Fruit fly (Drosophila melanogaster) whole organism, embryonic: ENCODE results near the gene Cyp4g15.

Source experiments
- Atf6 ChIP-seq: fragments of 200-800 bp; sonication (Bioruptor generic); IDR thresholded peaks from 2 replicates; pipeline ENCODE4 v1.3.6; 2022; ENCODE audit warnings: missing biosample characterization, missing genetic modification characterization
- CG10147 ChIP-seq: fragments of 200-800 bp; sonication (Bioruptor generic); optimal IDR thresholded peaks from 2 replicates; lab custom pipeline; 2019; ENCODE audit warnings: missing biosample characterization, mild to moderate bottlenecking, missing genetic modification characterization, moderate library complexity
- CG10654 ChIP-seq: fragments of 200-800 bp; sonication (Bioruptor generic); optimal IDR thresholded peaks from 2 replicates; lab custom pipeline; 2016; ENCODE audit warnings: missing biosample characterization, missing genetic modification characterization
- CG10979 ChIP-seq: fragments of 200-800 bp; sonication (Bioruptor generic); optimal IDR thresholded peaks from 2 replicates; lab custom pipeline; 2018; ENCODE audit warnings: missing biosample characterization, mild to moderate bottlenecking, missing genetic modification characterization, moderate library complexity
- CG12659 ChIP-seq: fragments of 200-800 bp; sonication (Bioruptor generic); optimal IDR thresholded peaks from 3 replicates; lab custom pipeline; 2017; ENCODE audit warnings: mild to moderate bottlenecking, missing biosample characterization, missing genetic modification reagents, missing genetic modification characterization
- CG14441 ChIP-seq: fragments of 200-800 bp; sonication (Bioruptor generic); IDR thresholded peaks from 2 replicates; pipeline ENCODE4 v1.3.6; 2022; ENCODE audit warnings: missing biosample characterization, missing genetic modification characterization
- CG15011 ChIP-seq: fragments of 200-800 bp; sonication (Bioruptor generic); optimal IDR thresholded peaks from 3 replicates; lab custom pipeline; 2018; ENCODE audit warnings: missing biosample characterization, mild to moderate bottlenecking, missing genetic modification characterization
- CG15073 ChIP-seq: fragments of 200-800 bp; sonication (Bioruptor generic); optimal IDR thresholded peaks from 2 replicates; lab custom pipeline; 2016; ENCODE audit warnings: missing biosample characterization, missing genetic modification characterization
- CG15601 ChIP-seq: fragments of 200-800 bp; sonication (Bioruptor generic); optimal IDR thresholded peaks from 3 replicates; lab custom pipeline; 2019; ENCODE audit warnings: missing biosample characterization, mild to moderate bottlenecking, missing genetic modification characterization, moderate library complexity
- CG16779 ChIP-seq: fragments of 200-800 bp; sonication (Bioruptor generic); IDR thresholded peaks from 2 replicates; pipeline ENCODE4 v1.3.6; 2022; ENCODE audit warnings: missing biosample characterization, missing genetic modification characterization
- CG17328 ChIP-seq: fragments of 200-800 bp; sonication (Bioruptor generic); IDR thresholded peaks from 2 replicates; pipeline ENCODE4 v1.3.6; 2022; ENCODE audit warnings: missing biosample characterization, missing genetic modification characterization
- CG1792 ChIP-seq: fragments of 200-800 bp; sonication (Bioruptor generic); optimal IDR thresholded peaks from 2 replicates; lab custom pipeline; 2016; ENCODE audit warnings: missing biosample characterization, missing genetic modification characterization
- CG18011 ChIP-seq: fragments of 200-800 bp; sonication (Bioruptor generic); optimal IDR thresholded peaks from 2 replicates; lab custom pipeline; 2017; ENCODE audit warnings: missing biosample characterization, missing genetic modification characterization, mild to moderate bottlenecking, moderate library complexity, missing genotype
- CG3065 ChIP-seq: fragments of 200-800 bp; sonication (Bioruptor generic); optimal IDR thresholded peaks from 2 replicates; lab custom pipeline; 2016; ENCODE audit warnings: missing biosample characterization, missing genetic modification characterization
- CG3281 ChIP-seq: fragments of 200-800 bp; sonication (Bioruptor generic); optimal IDR thresholded peaks from 3 replicates; lab custom pipeline; 2017; ENCODE audit warnings: missing biosample characterization, mild to moderate bottlenecking, missing genetic modification characterization
- CG7839 ChIP-seq: fragments of 200-800 bp; sonication (Bioruptor generic); optimal IDR thresholded peaks from 3 replicates; lab custom pipeline; 2018; ENCODE audit warnings: missing biosample characterization, mild to moderate bottlenecking, missing genetic modification characterization, moderate library complexity
- CG9215 ChIP-seq: fragments of 200-800 bp; sonication (Bioruptor generic); IDR thresholded peaks from 2 replicates; pipeline ENCODE4 v1.3.6; 2022; ENCODE audit warnings: missing biosample characterization, missing genetic modification characterization
- Camta ChIP-seq: fragments of 200-800 bp; sonication (Bioruptor generic); optimal IDR thresholded peaks from 2 replicates; lab custom pipeline; 2016; ENCODE audit warnings: missing biosample characterization, missing genetic modification characterization
- Ets65A ChIP-seq: fragments of 200-800 bp; sonication (Bioruptor generic); peaks from one replicate; lab custom pipeline; 2016; ENCODE audit warnings: missing biosample characterization, missing genetic modification characterization
- H2.0 ChIP-seq: fragments of 200-800 bp; sonication (Bioruptor generic); IDR thresholded peaks from 2 replicates; pipeline ENCODE4 v1.3.6; 2022; ENCODE audit warnings: missing biosample characterization, missing genetic modification characterization
- Hr39 ChIP-seq: fragments of >200 bp; optimal IDR thresholded peaks from 2 replicates; lab custom pipeline; 2017
- Nf-YA ChIP-seq: fragments of 200-800 bp; sonication (Bioruptor generic); IDR thresholded peaks from 2 replicates; pipeline ENCODE4 v1.3.6; 2022; ENCODE audit warnings: missing biosample characterization, missing genetic modification characterization
- Optix ChIP-seq: fragments of 200-800 bp; sonication (Bioruptor generic); IDR thresholded peaks from 3 replicates; pipeline ENCODE4 v1.3.6; 2022; ENCODE audit warnings: missing biosample characterization, missing genetic modification characterization
- Sox100B ChIP-seq: fragments of 200-800 bp; sonication (Bioruptor generic); optimal IDR thresholded peaks from 3 replicates; lab custom pipeline; 2018; ENCODE audit warnings: missing biosample characterization, mild to moderate bottlenecking, missing genetic modification characterization
- Sox102F ChIP-seq: fragments of 200-800 bp; sonication (Bioruptor generic); optimal IDR thresholded peaks from 2 replicates; lab custom pipeline; 2018; ENCODE audit warnings: missing biosample characterization, mild to moderate bottlenecking, missing genetic modification characterization, moderate library complexity
- TFAM ChIP-seq: fragments of 200-800 bp; sonication (Bioruptor generic); optimal IDR thresholded peaks from 2 replicates; lab custom pipeline; 2017; ENCODE audit warnings: missing biosample characterization, missing genetic modification characterization, inconsistent platforms
- amos ChIP-seq: fragments of 200-800 bp; sonication (Bioruptor generic); IDR thresholded peaks from 2 replicates; pipeline ENCODE4 v1.3.6; 2022; ENCODE audit warnings: missing biosample characterization, missing genetic modification characterization; ENCODE audit not compliant: partially characterized antibody
- ash1 ChIP-seq: fragments of 200-800 bp; sonication (Bioruptor generic); optimal IDR thresholded peaks from 2 replicates; lab custom pipeline; 2018; ENCODE audit warnings: missing biosample characterization, mild to moderate bottlenecking, missing genetic modification characterization
- ato ChIP-seq: fragments of 200-800 bp; sonication (Bioruptor generic); IDR thresholded peaks from 2 replicates; pipeline ENCODE4 v1.3.6; 2022; ENCODE audit warnings: missing biosample characterization, missing genetic modification characterization; ENCODE audit not compliant: partially characterized antibody
- bcd ChIP-seq: fragments of 200-800 bp; sonication (Bioruptor generic); optimal IDR thresholded peaks from 2 replicates; lab custom pipeline; 2017; ENCODE audit warnings: missing biosample characterization, mild to moderate bottlenecking, missing genetic modification characterization
- cg ChIP-seq: fragments of 200-800 bp; sonication (Bioruptor generic); optimal IDR thresholded peaks from 3 replicates; lab custom pipeline; 2019; ENCODE audit warnings: missing biosample characterization, mild to moderate bottlenecking, missing genetic modification characterization, moderate library complexity
- ci ChIP-seq: fragments of 200-800 bp; sonication (Bioruptor generic); IDR thresholded peaks from 3 replicates; pipeline ENCODE4 v1.3.6; 2022; ENCODE audit warnings: missing biosample characterization, missing genetic modification characterization
- dati ChIP-seq: fragments of 200-800 bp; sonication (Bioruptor generic); IDR thresholded peaks from 2 replicates; pipeline ENCODE4 v1.3.6; 2022; ENCODE audit warnings: missing biosample characterization, missing genetic modification characterization
- dm ChIP-seq: fragments of 200-800 bp; sonication (Bioruptor generic); optimal IDR thresholded peaks from 3 replicates; lab custom pipeline; 2016; ENCODE audit warnings: missing biosample characterization, missing genetic modification characterization
- emc ChIP-seq: fragments of 200-800 bp; sonication (Bioruptor generic); optimal IDR thresholded peaks from 2 replicates; lab custom pipeline; 2016; ENCODE audit warnings: missing biosample characterization, missing genetic modification characterization
- eve ChIP-seq, 2 experiments: fragments of >200 bp; optimal IDR thresholded peaks; 2 replicates each; lab custom pipeline; 2017; ENCODE audit warnings: missing biosample characterization in 2 of 2, missing genetic modification characterization in 2 of 2
- fd102C ChIP-seq: fragments of 200-800 bp; sonication (Bioruptor generic); optimal IDR thresholded peaks from 2 replicates; lab custom pipeline; 2018; ENCODE audit warnings: missing biosample characterization, mild to moderate bottlenecking, missing genetic modification characterization, moderate library complexity
- ham ChIP-seq: fragments of 200-800 bp; sonication (Bioruptor generic); IDR thresholded peaks from 2 replicates; pipeline ENCODE4 v1.3.6; 2022; ENCODE audit warnings: missing biosample characterization, missing genetic modification characterization
- hb ChIP-seq: fragments of 200-800 bp; sonication (Bioruptor generic); IDR thresholded peaks from 3 replicates; pipeline ENCODE4 v1.3.6; 2022; ENCODE audit warnings: missing biosample characterization, missing genetic modification characterization; ENCODE audit not compliant: partially characterized antibody
- hbn ChIP-seq: fragments of 200-800 bp; sonication (Bioruptor generic); IDR thresholded peaks from 2 replicates; pipeline ENCODE4 v1.3.6; 2022; ENCODE audit warnings: missing biosample characterization, missing genetic modification characterization; ENCODE audit not compliant: partially characterized antibody
- hth ChIP-seq: fragments of >200 bp; optimal IDR thresholded peaks from 2 replicates; lab custom pipeline; 2017; ENCODE audit warnings: inconsistent platforms
- jumu ChIP-seq: fragments of 200-800 bp; sonication (Bioruptor generic); optimal IDR thresholded peaks from 3 replicates; lab custom pipeline; 2016; ENCODE audit warnings: missing biosample characterization, missing genetic modification characterization
- kni ChIP-seq: fragments of 200-800 bp; sonication (Bioruptor generic); optimal IDR thresholded peaks from 3 replicates; lab custom pipeline; 2017; ENCODE audit warnings: mild to moderate bottlenecking, missing biosample characterization, missing genetic modification reagents, missing genetic modification characterization
- mirr ChIP-seq: fragments of 200-800 bp; sonication (Bioruptor generic); optimal IDR thresholded peaks from 3 replicates; lab custom pipeline; 2018; ENCODE audit warnings: missing biosample characterization, mild to moderate bottlenecking, missing genetic modification characterization
- scrt ChIP-seq: fragments of 200-800 bp; sonication (Bioruptor generic); optimal IDR thresholded peaks from 2 replicates; lab custom pipeline; 2018; ENCODE audit warnings: missing biosample characterization, mild to moderate bottlenecking, missing genetic modification characterization, moderate library complexity
- sens ChIP-seq: fragments of 200-800 bp; sonication (Bioruptor generic); peaks from one replicate; lab custom pipeline; 2016; ENCODE audit warnings: missing biosample characterization, missing genetic modification characterization
- slou ChIP-seq: fragments of 200-800 bp; sonication (Bioruptor generic); optimal IDR thresholded peaks from 3 replicates; lab custom pipeline; 2016; ENCODE audit warnings: missing biosample characterization, missing genetic modification characterization
- sug ChIP-seq: fragments of 200-800 bp; optimal IDR thresholded peaks from 2 replicates; lab custom pipeline; 2019; ENCODE audit warnings: missing biosample characterization, mild to moderate bottlenecking, missing genetic modification characterization, moderate library complexity
- tna ChIP-seq: fragments of 200-800 bp; sonication (Bioruptor generic); IDR thresholded peaks from 2 replicates; pipeline ENCODE4 v1.3.6; 2022; ENCODE audit warnings: missing biosample characterization, missing genetic modification characterization; ENCODE audit not compliant: partially characterized antibody
- vfl ChIP-seq: fragments of 200-800 bp; sonication (Bioruptor generic); optimal IDR thresholded peaks from 2 replicates; lab custom pipeline; 2016; ENCODE audit warnings: missing biosample characterization, missing genetic modification characterization

The Cyp4g15 gene

dm6 chrX:11454189-11454882 lies 22.5 kb upstream of the Cyp4g15 start, which contains the start of the genes Evi5 and HP5 (continued):
- TF ChIP-seq CG3065 (GFP tag; lab: Kevin White, UChicago) (no peak), Nf-YA (GFP tag; lab: Robert Waterston, UW) (no peak), ham (GFP tag; lab: Robert Waterston, UW) (no peak), jumu (GFP tag; lab: Kevin White, UChicago) (peak; percentile 49), Sox100B (no peak), emc (GFP tag; lab: Kevin White, UChicago) (no peak), CG7839 (peak; percentile 69), CG12659 (GFP tag; lab: Kevin White, UChicago) (peak; percentile 73), Camta (GFP tag; lab: Kevin White, UChicago) (peak; percentile 46), Optix (GFP tag; lab: Robert Waterston, UW) (no peak), bcd (peak; percentile 44), CG17328 (GFP tag; lab: Robert Waterston, UW) (peak; percentile 41; the same call in 1 of the 2 replicates), vfl (no peak), cg (GFP tag; lab: Kevin White, UChicago) (peak; percentile 31), Hr39 (lab: Kevin White, UChicago) (no peak), CG1792 (GFP tag; lab: Kevin White, UChicago) (peak; percentile 48), tna (GFP tag; lab: Robert Waterston, UW) (peak; percentile 29; the same call in 1 of the 2 replicates), hb (GFP tag; lab: Robert Waterston, UW) (no peak), slou (peak; percentile 71), TFAM (GFP tag; lab: Kevin White, UChicago) (no peak), eve (GFP tag; optimal IDR thresholded peaks at IDR 0.05; lab: Kevin White, UChicago) (peak in 1 of 2 experiments; percentile 32), CG10979 (tag; lab: Kevin White, UChicago) (no peak), hth (lab: Kevin White, UChicago) (no peak), Atf6 (GFP tag; lab: Robert Waterston, UW) (peak; percentile 49; the same call in 1 of the 2 replicates), CG16779 (GFP tag; lab: Robert Waterston, UW) (no peak), amos (GFP tag; lab: Robert Waterston, UW) (peak; percentile 64), Ets65A (GFP tag; lab: Kevin White, UChicago) (peak; percentile 92), CG10654 (GFP tag; lab: Kevin White, UChicago) (peak; percentile 7), CG15073 (GFP tag; lab: Kevin White, UChicago) (no peak), ash1 (no peak), kni (GFP tag; lab: Kevin White, UChicago) (no peak), hbn (peak; percentile 26; the same call in 1 of the 2 replicates), H2.0 (GFP tag; lab: Robert Waterston, UW) (peak; percentile 50; the same call in 1 of the 2 replicates), CG10147 (GFP tag; lab: Kevin White, UChicago) (no peak), CG9215 (peak; percentile 77), CG18011 (GFP tag; lab: Kevin White, UChicago) (no peak), mirr (GFP tag; lab: Kevin White, UChicago) (no peak), CG3281 (GFP tag; lab: Kevin White, UChicago) (no peak), ci (0 out of 3 replicates have a peak, but pooled peaks have one; percentile 40), CG15011 (GFP tag; lab: Kevin White, UChicago) (no peak), CG15601 (peak; percentile 59), CG14441 (GFP tag; lab: Robert Waterston, UW) (peak; percentile 74; the same call in 1 of the 2 replicates), dati (no peak), scrt (GFP tag; lab: Kevin White, UChicago) (no peak), sug (tag; lab: Kevin White, UChicago) (peak; percentile 58), Sox102F (GFP tag; lab: Kevin White, UChicago) (no peak), ato (GFP tag; lab: Robert Waterston, UW) (no peak), dm (peak; percentile 28), sens (GFP tag; lab: Kevin White, UChicago) (peak; percentile 87), fd102C (no peak)
